Fruit fly (Drosophila melanogaster): ENCODE data around the gene CG17806.

dm6 chr3R:17812477-17812876 is 9.4 kb upstream of the CG17806 start:
- TF ChIP-seq CG34367 (tag; optimal IDR thresholded peaks at IDR 0.05) (no peak), D1 (tag; optimal IDR thresholded peaks at IDR 0.05) (no peak), CG10348 (GFP tag; IDR thresholded peaks at IDR 0.05) (no peak), Ets98B (GFP tag; IDR thresholded peaks at IDR 0.05) (no peak), CG13204 (GFP tag; optimal IDR thresholded peaks at IDR 0.05) (no peak), EcR (GFP tag; optimal IDR thresholded peaks at IDR 0.05) (no peak), CG14655 (GFP tag; optimal IDR thresholded peaks at IDR 0.05) (no peak), CG12605 (GFP tag; IDR thresholded peaks at IDR 0.05) (no peak), rn (GFP tag; IDR thresholded peaks at IDR 0.05) (no peak), CG8301 (tag; optimal IDR thresholded peaks at IDR 0.05) (no peak), Pif1B (GFP tag; optimal IDR thresholded peaks at IDR 0.05) (no peak)
